Worm (Caenorhabditis elegans) whole organism, early embryonic: ENCODE data around the gene Y116A8C.29.

Source experiments
- ama-1 ChIP-seq: fragments of 150-350 bp; optimal IDR thresholded peaks from 2 replicates; lab custom pipeline; 2014
- tbx-37 ChIP-seq: fragments of 200-800 bp; sonication (Bioruptor generic); conservative IDR thresholded peaks from 2 replicates; pipeline ENCODE4 v1.3.6; 2022; ENCODE audit warnings: missing genetic modification reagents, missing genetic modification characterization, missing compliant biosample characterization

DNA sequence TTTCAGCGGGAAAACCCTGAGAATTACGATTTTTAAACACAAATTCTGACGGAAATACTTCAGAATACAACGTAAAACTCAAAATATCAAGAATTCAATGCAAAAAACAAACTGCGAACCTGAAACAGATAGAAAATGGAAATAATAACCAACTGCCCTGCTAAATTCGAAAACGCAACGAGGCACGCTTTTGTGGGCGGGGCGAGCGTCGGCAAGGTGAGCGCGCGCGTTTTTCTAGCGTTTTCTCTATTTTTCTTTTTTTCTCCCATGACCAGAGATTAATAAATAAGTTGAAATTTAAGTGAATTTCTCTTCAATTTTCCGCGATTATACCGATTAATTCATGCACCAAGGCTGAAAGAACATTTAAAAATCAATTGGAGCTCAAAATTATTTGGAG, 24.8 kb downstream of the Y116A8C.29 start, which contains the start of gene uaf-2:
- TF ChIP-seq ama-1 (lab: Kevin White, UChicago) (no peak), tbx-37 (no peak)
